Fruit fly (Drosophila melanogaster): ENCODE results near the gene Wnk.
A peak's percentile ranks its signal among the peaks of the same experiment; 100 is the strongest.

Wnk gene

dm6 chr3L:21507955-21508354 is 46.8 kb downstream of the Wnk start:
- TF ChIP-seq bab1 (GFP tag; optimal IDR thresholded peaks at IDR 0.05), result no peak
- no peak for TF ChIP-seq CG1620 (GFP tag; optimal IDR thresholded peaks at IDR 0.05)
- no peak for TF ChIP-seq CG33017 (tag; optimal IDR thresholded peaks at IDR 0.05)
- no peak for TF ChIP-seq toe (GFP tag; optimal IDR thresholded peaks at IDR 0.05)
- TF ChIP-seq cic (GFP tag; optimal IDR thresholded peaks at IDR 0.05), result no peak

dm6 chr3L:21507354-21507928 is 47.3 kb downstream of the Wnk start, which contains the start of the genes Glg1 and M6:
Gene Glg1, minus strand, starts transcription at chr3L:21507538.
Gene M6, plus strand, starts transcription at chr3L:21507852.
- TF ChIP-seq cic (GFP tag; optimal IDR thresholded peaks at IDR 0.05) (no peak), Hr96 (GFP tag; optimal IDR thresholded peaks at IDR 0.05) (peak; percentile 79), Mnt (GFP tag; optimal IDR thresholded peaks at IDR 0.05) (peak; percentile 61), ovo (GFP tag; optimal IDR thresholded peaks at IDR 0.05) (no peak), CG33017 (tag; optimal IDR thresholded peaks at IDR 0.05) (peak; percentile 53), kay (GFP tag; ENCODE audit: borderline replicate concordance) (no peak), Crg-1 (GFP tag; optimal IDR thresholded peaks at IDR 0.05) (peak; percentile 67), CG12768 (GFP tag; optimal IDR thresholded peaks at IDR 0.05) (peak; percentile 59), toe (GFP tag; optimal IDR thresholded peaks at IDR 0.05) (no peak), cnc (optimal IDR thresholded peaks at IDR 0.05) (no peak), tj (GFP tag; optimal IDR thresholded peaks at IDR 0.05) (peak; percentile 52), CG5204 (GFP tag; optimal IDR thresholded peaks at IDR 0.05) (no peak), pad (GFP tag; optimal IDR thresholded peaks at IDR 0.05) (peak; percentile 63), Clk (GFP tag; optimal IDR thresholded peaks at IDR 0.05) (no peak), CG7045 (GFP tag; optimal IDR thresholded peaks at IDR 0.05) (peak; percentile 62), CG11617 (GFP tag; optimal IDR thresholded peaks at IDR 0.05) (peak; percentile 65), CG7101 (tag; optimal IDR thresholded peaks at IDR 0.05) (peak; percentile 70), bab1 (GFP tag; optimal IDR thresholded peaks at IDR 0.05) (peak; percentile 70), CG14711 (tag; optimal IDR thresholded peaks at IDR 0.05) (peak; percentile 55), CG1620 (GFP tag; optimal IDR thresholded peaks at IDR 0.05) (peak; percentile 61)

dm6 chr3L:21501928-21502327 is 52.8 kb downstream of the Wnk start:
- no peak for TF ChIP-seq Hr96 (GFP tag; optimal IDR thresholded peaks at IDR 0.05)
- TF ChIP-seq CG1620 (GFP tag; optimal IDR thresholded peaks at IDR 0.05), result no peak
- TF ChIP-seq Crg-1 (GFP tag; optimal IDR thresholded peaks at IDR 0.05), result no peak
- no peak for TF ChIP-seq CG11617 (GFP tag; optimal IDR thresholded peaks at IDR 0.05)
- no peak for TF ChIP-seq CG5204 (GFP tag; optimal IDR thresholded peaks at IDR 0.05)
- TF ChIP-seq CG14711 (tag; optimal IDR thresholded peaks at IDR 0.05), result peak; percentile 32
- no peak for TF ChIP-seq CG7045 (GFP tag; optimal IDR thresholded peaks at IDR 0.05)
- no peak for TF ChIP-seq pad (GFP tag; optimal IDR thresholded peaks at IDR 0.05)
- TF ChIP-seq ovo (GFP tag; optimal IDR thresholded peaks at IDR 0.05), result no peak
- no peak for TF ChIP-seq bab1 (GFP tag; optimal IDR thresholded peaks at IDR 0.05)
- peak; percentile 82 for TF ChIP-seq CG12768 (GFP tag; optimal IDR thresholded peaks at IDR 0.05)
- TF ChIP-seq Mnt (GFP tag; optimal IDR thresholded peaks at IDR 0.05), result peak; percentile 22
- peak; percentile 55 for TF ChIP-seq cic (GFP tag; optimal IDR thresholded peaks at IDR 0.05)
- TF ChIP-seq CG33017 (tag; optimal IDR thresholded peaks at IDR 0.05), result peak; percentile 60
- no peak for TF ChIP-seq kay (GFP tag; ENCODE audit: borderline replicate concordance)
- peak; percentile 15 for TF ChIP-seq CG7101 (tag; optimal IDR thresholded peaks at IDR 0.05)
- no peak for TF ChIP-seq toe (GFP tag; optimal IDR thresholded peaks at IDR 0.05)
- TF ChIP-seq cnc (optimal IDR thresholded peaks at IDR 0.05), result no peak
- TF ChIP-seq tj (GFP tag; optimal IDR thresholded peaks at IDR 0.05), result no peak
- TF ChIP-seq Clk (GFP tag; optimal IDR thresholded peaks at IDR 0.05), result no peak

dm6 chr3L:21501172-21501571 is 53.6 kb downstream of the Wnk start, which contains the start of gene Est-Q:
Gene Est-Q, plus strand, starts transcription at chr3L:21501421.
- TF ChIP-seq kay (GFP tag; ENCODE audit: borderline replicate concordance), result no peak
- TF ChIP-seq Crg-1 (GFP tag; optimal IDR thresholded peaks at IDR 0.05), result no peak
- peak; percentile 96 for TF ChIP-seq cic (GFP tag; optimal IDR thresholded peaks at IDR 0.05)
- no peak for TF ChIP-seq CG5204 (GFP tag; optimal IDR thresholded peaks at IDR 0.05)
- no peak for TF ChIP-seq CG7101 (tag; optimal IDR thresholded peaks at IDR 0.05)
- no peak for TF ChIP-seq toe (GFP tag; optimal IDR thresholded peaks at IDR 0.05)
- TF ChIP-seq Clk (GFP tag; optimal IDR thresholded peaks at IDR 0.05), result no peak
- TF ChIP-seq CG14711 (tag; optimal IDR thresholded peaks at IDR 0.05), result no peak
- TF ChIP-seq CG12768 (GFP tag; optimal IDR thresholded peaks at IDR 0.05), result peak; percentile 22
- TF ChIP-seq Mnt (GFP tag; optimal IDR thresholded peaks at IDR 0.05), result peak; percentile 87
- TF ChIP-seq pad (GFP tag; optimal IDR thresholded peaks at IDR 0.05), result no peak

dm6 chr3L:21496865-21497634 is 57.7 kb downstream of the Wnk start, which contains the start of gene Hr78:
Gene Hr78, minus strand, starts transcription at chr3L:21497494.
- TF ChIP-seq kay (GFP tag; ENCODE audit: borderline replicate concordance), result no peak
- TF ChIP-seq Hr96 (GFP tag; optimal IDR thresholded peaks at IDR 0.05), result no peak
- peak; percentile 64 for TF ChIP-seq CG14711 (tag; optimal IDR thresholded peaks at IDR 0.05)
- no peak for TF ChIP-seq pad (GFP tag; optimal IDR thresholded peaks at IDR 0.05)
- TF ChIP-seq Crg-1 (GFP tag; optimal IDR thresholded peaks at IDR 0.05), result no peak
- TF ChIP-seq CG33017 (tag; optimal IDR thresholded peaks at IDR 0.05), result peak; percentile 68
- TF ChIP-seq bab1 (GFP tag; optimal IDR thresholded peaks at IDR 0.05), result peak; percentile 38
- peak; percentile 20 for TF ChIP-seq Mnt (GFP tag; optimal IDR thresholded peaks at IDR 0.05)
- TF ChIP-seq CG7101 (tag; optimal IDR thresholded peaks at IDR 0.05), result peak; percentile 61
- TF ChIP-seq CG7045 (GFP tag; optimal IDR thresholded peaks at IDR 0.05), result peak; percentile 58
- TF ChIP-seq CG1620 (GFP tag; optimal IDR thresholded peaks at IDR 0.05), result no peak
- no peak for TF ChIP-seq Clk (GFP tag; optimal IDR thresholded peaks at IDR 0.05)
- TF ChIP-seq tj (GFP tag; optimal IDR thresholded peaks at IDR 0.05), result peak; percentile 59
- no peak for TF ChIP-seq toe (GFP tag; optimal IDR thresholded peaks at IDR 0.05)
- no peak for TF ChIP-seq cnc (optimal IDR thresholded peaks at IDR 0.05)
- TF ChIP-seq CG11617 (GFP tag; optimal IDR thresholded peaks at IDR 0.05), result peak; percentile 67
- peak; percentile 74 for TF ChIP-seq cic (GFP tag; optimal IDR thresholded peaks at IDR 0.05)
- TF ChIP-seq CG12768 (GFP tag; optimal IDR thresholded peaks at IDR 0.05), result peak; percentile 48
- TF ChIP-seq ovo (GFP tag; optimal IDR thresholded peaks at IDR 0.05), result no peak
- TF ChIP-seq CG5204 (GFP tag; optimal IDR thresholded peaks at IDR 0.05), result no peak
